Worm (Caenorhabditis elegans) whole organism, mixed stage, embryonic: Measurements from ENCODE around the gene nhr-36.

Experiments used
- ces-1 ChIP-seq: fragments of 150-350 bp; optimal IDR thresholded peaks from 2 replicates; lab custom pipeline; 2014; ENCODE audit warnings: missing biosample characterization, missing genetic modification reagents, missing genetic modification characterization
- cnd-1 ChIP-seq: fragments of 200-800 bp; sonication (Bioruptor generic); optimal IDR thresholded peaks from 2 replicates; lab custom pipeline; 2018; ENCODE audit warnings: mild to moderate bottlenecking, missing genetic modification characterization, missing compliant biosample characterization
- nhr-12 ChIP-seq: fragments of 150-350 bp; optimal IDR thresholded peaks from 2 replicates; lab custom pipeline; 2014; ENCODE audit warnings: missing biosample characterization, missing genetic modification characterization
- nhr-28 ChIP-seq: fragments of 150-350 bp; optimal IDR thresholded peaks from 2 replicates; lab custom pipeline; 2014; ENCODE audit warnings: missing biosample characterization, missing genetic modification characterization
- sptf-1 ChIP-seq: sonication (generic microtip); optimal IDR thresholded peaks from 2 replicates; lab custom pipeline; 2017; ENCODE audit warnings: mild to moderate bottlenecking, missing genetic modification characterization, moderate library complexity, missing compliant biosample characterization
- ztf-11 ChIP-seq: fragments of 150-350 bp; optimal IDR thresholded peaks from 2 replicates; lab custom pipeline; 2014; ENCODE audit warnings: missing biosample characterization, missing genetic modification characterization

- TF ChIP-seq ztf-11 (tag; lab: Kevin White, UChicago) (no peak), cnd-1 (no peak), sptf-1 (no peak), nhr-12 (tag; lab: Kevin White, UChicago) (no peak), ces-1 (GFP tag; lab: Kevin White, UChicago) (peak; percentile 20), nhr-28 (tag; lab: Kevin White, UChicago) (no peak)
These were observed 42.6 kb downstream of the nhr-36 start for ce11 chrV:9218655-9219389.
